Fruit fly (Drosophila melanogaster) whole organism, embryonic: ENCODE measurements around the gene Cpsf100.
A peak's percentile ranks its signal among the peaks of the same experiment; 100 is the strongest.

Experiments used
- Ada2b ChIP-seq: fragments of 200-800 bp; sonication (Bioruptor generic); IDR thresholded peaks from 2 replicates; pipeline ENCODE4 v1.3.6; 2022; ENCODE audit warnings: missing biosample characterization, missing genetic modification characterization
- B-H1 ChIP-seq: fragments of 200-800 bp; sonication (Bioruptor generic); IDR thresholded peaks from 3 replicates; pipeline ENCODE4 v1.3.6; 2022; ENCODE audit warnings: missing biosample characterization, missing genetic modification characterization
- CG10274 ChIP-seq: fragments of 200-800 bp; sonication (Bioruptor generic); optimal IDR thresholded peaks from 3 replicates; lab custom pipeline; 2017; ENCODE audit warnings: missing biosample characterization, mild to moderate bottlenecking, missing genetic modification characterization
- CG10543 ChIP-seq: fragments of 200-800 bp; sonication (Bioruptor generic); optimal IDR thresholded peaks from 3 replicates; lab custom pipeline; 2017; ENCODE audit warnings: missing biosample characterization, mild to moderate bottlenecking, missing genetic modification characterization, moderate library complexity
- CG10565 ChIP-seq: fragments of 200-800 bp; sonication (Bioruptor generic); optimal IDR thresholded peaks from 3 replicates; lab custom pipeline; 2016; ENCODE audit warnings: missing biosample characterization, mild to moderate bottlenecking, missing genetic modification characterization
- CG10979 ChIP-seq: fragments of 200-800 bp; sonication (Bioruptor generic); optimal IDR thresholded peaks from 2 replicates; lab custom pipeline; 2018; ENCODE audit warnings: missing biosample characterization, mild to moderate bottlenecking, missing genetic modification characterization, moderate library complexity
- CG11695 ChIP-seq: fragments of 200-800 bp; sonication (Bioruptor generic); IDR thresholded peaks from 3 replicates; pipeline ENCODE4 v1.3.6; 2022; ENCODE audit warnings: missing biosample characterization, missing genetic modification characterization
- CG12299 ChIP-seq: fragments of 200-800 bp; sonication (Bioruptor generic); optimal IDR thresholded peaks from 2 replicates; lab custom pipeline; 2018; ENCODE audit warnings: missing biosample characterization, mild to moderate bottlenecking, missing genetic modification characterization
- CG12769 ChIP-seq: fragments of 200-800 bp; sonication (Bioruptor generic); optimal IDR thresholded peaks from 2 replicates; lab custom pipeline; 2019; ENCODE audit warnings: missing biosample characterization, mild to moderate bottlenecking, missing genetic modification characterization, moderate library complexity
- CG13296 ChIP-seq: fragments of 200-800 bp; sonication (Bioruptor generic); optimal IDR thresholded peaks from 3 replicates; lab custom pipeline; 2018; ENCODE audit warnings: missing biosample characterization, mild to moderate bottlenecking, missing genetic modification characterization
- CG13894 ChIP-seq: fragments of 200-800 bp; sonication (Bioruptor generic); optimal IDR thresholded peaks from 3 replicates; lab custom pipeline; 2018; ENCODE audit warnings: missing biosample characterization, mild to moderate bottlenecking, missing genetic modification characterization, moderate library complexity
- CG15269 ChIP-seq: fragments of 200-800 bp; sonication (Bioruptor generic); optimal IDR thresholded peaks from 2 replicates; lab custom pipeline; 2018; ENCODE audit warnings: missing biosample characterization, mild to moderate bottlenecking, missing genetic modification characterization, moderate library complexity
- CG17612 ChIP-seq: fragments of 200-800 bp; sonication (Bioruptor generic); IDR thresholded peaks from 2 replicates; pipeline ENCODE4 v1.3.6; 2022; ENCODE audit warnings: missing biosample characterization, missing genetic modification characterization
- CG17829 ChIP-seq: fragments of 200-800 bp; optimal IDR thresholded peaks from 2 replicates; lab custom pipeline; 2019; ENCODE audit warnings: missing biosample characterization, mild to moderate bottlenecking, missing genetic modification characterization, moderate library complexity
- CG18011 ChIP-seq: fragments of 200-800 bp; sonication (Bioruptor generic); optimal IDR thresholded peaks from 2 replicates; lab custom pipeline; 2017; ENCODE audit warnings: missing biosample characterization, missing genetic modification characterization, mild to moderate bottlenecking, moderate library complexity, missing genotype
- CG1832 ChIP-seq: fragments of 200-800 bp; sonication (Bioruptor generic); optimal IDR thresholded peaks from 2 replicates; lab custom pipeline; 2017; ENCODE audit warnings: missing biosample characterization, mild to moderate bottlenecking, missing genetic modification characterization, inconsistent platforms
- CG2875 ChIP-seq: fragments of 200-800 bp; sonication (Bioruptor generic); optimal IDR thresholded peaks from 2 replicates; lab custom pipeline; 2017; ENCODE audit warnings: missing biosample characterization, mild to moderate bottlenecking, missing genetic modification characterization, missing genetic modification reagents
- CG33557 ChIP-seq: fragments of 200-800 bp; sonication (Bioruptor generic); optimal IDR thresholded peaks from 2 replicates; lab custom pipeline; 2019; ENCODE audit warnings: missing biosample characterization, mild to moderate bottlenecking, missing genetic modification characterization, moderate library complexity
- CG4360 ChIP-seq: fragments of 200-800 bp; sonication (Bioruptor generic); IDR thresholded peaks from 2 replicates; pipeline ENCODE4 v1.3.6; 2022; ENCODE audit warnings: missing biosample characterization, missing genetic modification characterization
- CG4730 ChIP-seq: fragments of 200-800 bp; sonication (Bioruptor generic); IDR thresholded peaks from 2 replicates; pipeline ENCODE4 v1.3.6; 2022; ENCODE audit warnings: missing biosample characterization, missing genetic modification characterization
- CG8765 ChIP-seq: fragments of 200-800 bp; sonication (Bioruptor generic); IDR thresholded peaks from 2 replicates; pipeline ENCODE4 v1.3.6; 2022; ENCODE audit warnings: missing biosample characterization, missing genetic modification characterization
- CG9817 ChIP-seq: fragments of 200-800 bp; sonication (Bioruptor generic); optimal IDR thresholded peaks from 2 replicates; lab custom pipeline; 2018; ENCODE audit warnings: missing biosample characterization, mild to moderate bottlenecking, missing genetic modification characterization, moderate library complexity
- CrebB ChIP-seq: fragments of 200-800 bp; sonication (Bioruptor generic); optimal IDR thresholded peaks from 3 replicates; lab custom pipeline; 2018; ENCODE audit warnings: missing biosample characterization, mild to moderate bottlenecking, missing genetic modification characterization
- D19A ChIP-seq: fragments of 200-800 bp; optimal IDR thresholded peaks from 3 replicates; lab custom pipeline; 2019; ENCODE audit warnings: missing biosample characterization, mild to moderate bottlenecking, missing genetic modification characterization, moderate library complexity
- Fer2 ChIP-seq: fragments of 200-800 bp; sonication (Bioruptor generic); optimal IDR thresholded peaks from 2 replicates; lab custom pipeline; 2018; ENCODE audit warnings: missing biosample characterization, mild to moderate bottlenecking, missing genetic modification characterization, moderate library complexity
- Lhr ChIP-seq: fragments of 200-800 bp; sonication (Bioruptor generic); optimal IDR thresholded peaks from 3 replicates; lab custom pipeline; 2017; ENCODE audit warnings: mild to moderate bottlenecking, missing biosample characterization, missing genetic modification reagents, missing genetic modification characterization
- Mes4 ChIP-seq: fragments of 200-800 bp; sonication (Bioruptor generic); optimal IDR thresholded peaks from 2 replicates; lab custom pipeline; 2016; ENCODE audit warnings: missing biosample characterization, missing genetic modification characterization
- NFAT ChIP-seq: fragments of 200-800 bp; sonication (Bioruptor generic); IDR thresholded peaks from 2 replicates; pipeline ENCODE4 v1.3.6; 2022; ENCODE audit warnings: missing biosample characterization, missing genetic modification characterization
- Ptx1 ChIP-seq: fragments of 200-800 bp; sonication (Bioruptor generic); IDR thresholded peaks from 2 replicates; pipeline ENCODE4 v1.3.6; 2022; ENCODE audit warnings: missing biosample characterization, missing genetic modification characterization
- Sin3A ChIP-seq: fragments of >200 bp; optimal IDR thresholded peaks from 2 replicates; lab custom pipeline; 2018
- Six4 ChIP-seq: fragments of 200-800 bp; sonication (Bioruptor generic); optimal IDR thresholded peaks from 2 replicates; lab custom pipeline; 2016; ENCODE audit warnings: missing biosample characterization, missing genetic modification characterization
- TFAM ChIP-seq: fragments of 200-800 bp; sonication (Bioruptor generic); optimal IDR thresholded peaks from 2 replicates; lab custom pipeline; 2017; ENCODE audit warnings: missing biosample characterization, missing genetic modification characterization, inconsistent platforms
- Xrp1 ChIP-seq: fragments of 200-800 bp; sonication (Bioruptor generic); IDR thresholded peaks from 2 replicates; pipeline ENCODE4 v1.3.6; 2022; ENCODE audit warnings: missing biosample characterization, missing genetic modification characterization
- al ChIP-seq: fragments of 200-800 bp; sonication (Bioruptor generic); IDR thresholded peaks from 2 replicates; pipeline ENCODE4 v1.3.6; 2022; ENCODE audit warnings: missing biosample characterization, missing genetic modification characterization
- bcd ChIP-seq: fragments of 200-800 bp; sonication (Bioruptor generic); optimal IDR thresholded peaks from 2 replicates; lab custom pipeline; 2017; ENCODE audit warnings: missing biosample characterization, mild to moderate bottlenecking, missing genetic modification characterization
- bigmax ChIP-seq: fragments of 200-800 bp; sonication (Bioruptor generic); optimal IDR thresholded peaks from 2 replicates; lab custom pipeline; 2018; ENCODE audit warnings: missing biosample characterization, mild to moderate bottlenecking, missing genetic modification characterization
- bowl ChIP-seq: fragments of 200-800 bp; sonication (Bioruptor generic); IDR thresholded peaks from 2 replicates; pipeline ENCODE4 v1.3.6; 2022; ENCODE audit warnings: missing biosample characterization, missing genetic modification characterization
- bsh ChIP-seq, 2 experiments: fragments of 200-800 bp; sonication (Bioruptor generic); optimal IDR thresholded peaks; 2 replicates each; lab custom pipeline; 2017 to 2018; ENCODE audit warnings: mild to moderate bottlenecking in 2 of 2, missing biosample characterization in 2 of 2, missing genetic modification characterization in 2 of 2, moderate library complexity in 1 of 2
- btn ChIP-seq: fragments of 200-800 bp; sonication (Bioruptor generic); optimal IDR thresholded peaks from 2 replicates; lab custom pipeline; 2016; ENCODE audit warnings: missing biosample characterization, missing genetic modification characterization
- crc ChIP-seq: fragments of 200-800 bp; sonication (Bioruptor generic); optimal IDR thresholded peaks from 2 replicates; lab custom pipeline; 2016; ENCODE audit warnings: missing biosample characterization, missing genetic modification characterization
- eyg ChIP-seq: fragments of 200-800 bp; sonication (Bioruptor generic); optimal IDR thresholded peaks from 3 replicates; lab custom pipeline; 2016; ENCODE audit warnings: missing biosample characterization, missing genetic modification characterization
- nau ChIP-seq: fragments of 200-800 bp; sonication (Bioruptor generic); optimal IDR thresholded peaks from 3 replicates; lab custom pipeline; 2017; ENCODE audit warnings: missing biosample characterization, mild to moderate bottlenecking, missing genetic modification characterization, missing genetic modification reagents
- pb ChIP-seq: fragments of 200-800 bp; sonication (Bioruptor generic); optimal IDR thresholded peaks from 3 replicates; lab custom pipeline; 2016; ENCODE audit warnings: missing biosample characterization, missing genetic modification characterization
- peb ChIP-seq: fragments of 200-800 bp; sonication (Bioruptor generic); IDR thresholded peaks from 2 replicates; pipeline ENCODE4 v1.3.6; 2022; ENCODE audit warnings: missing biosample characterization, missing genetic modification characterization
- phol ChIP-seq: fragments of 200-800 bp; sonication (Bioruptor generic); optimal IDR thresholded peaks from 3 replicates; lab custom pipeline; 2018; ENCODE audit warnings: missing biosample characterization, mild to moderate bottlenecking, missing genetic modification characterization, moderate library complexity
- ranshi ChIP-seq: fragments of 200-800 bp; sonication (Bioruptor generic); IDR thresholded peaks from 2 replicates; pipeline ENCODE4 v1.3.6; 2022; ENCODE audit warnings: missing biosample characterization, missing genetic modification characterization
- sob ChIP-seq: fragments of 200-800 bp; sonication (Bioruptor generic); IDR thresholded peaks from 2 replicates; pipeline ENCODE4 v1.3.6; 2022; ENCODE audit warnings: missing biosample characterization, missing genetic modification characterization
- sr ChIP-seq: fragments of 200-800 bp; sonication (Bioruptor generic); IDR thresholded peaks from 3 replicates; pipeline ENCODE4 v1.3.6; 2022; ENCODE audit warnings: missing biosample characterization, missing genetic modification characterization
- tx ChIP-seq: fragments of 200-800 bp; sonication (Bioruptor generic); optimal IDR thresholded peaks from 2 replicates; lab custom pipeline; 2016; ENCODE audit warnings: missing biosample characterization, missing genetic modification characterization
- unpg ChIP-seq: fragments of 200-800 bp; sonication (Bioruptor generic); optimal IDR thresholded peaks from 3 replicates; lab custom pipeline; 2018; ENCODE audit warnings: missing biosample characterization, mild to moderate bottlenecking, missing genetic modification characterization, moderate library complexity

The Cpsf100 gene

DNA sequence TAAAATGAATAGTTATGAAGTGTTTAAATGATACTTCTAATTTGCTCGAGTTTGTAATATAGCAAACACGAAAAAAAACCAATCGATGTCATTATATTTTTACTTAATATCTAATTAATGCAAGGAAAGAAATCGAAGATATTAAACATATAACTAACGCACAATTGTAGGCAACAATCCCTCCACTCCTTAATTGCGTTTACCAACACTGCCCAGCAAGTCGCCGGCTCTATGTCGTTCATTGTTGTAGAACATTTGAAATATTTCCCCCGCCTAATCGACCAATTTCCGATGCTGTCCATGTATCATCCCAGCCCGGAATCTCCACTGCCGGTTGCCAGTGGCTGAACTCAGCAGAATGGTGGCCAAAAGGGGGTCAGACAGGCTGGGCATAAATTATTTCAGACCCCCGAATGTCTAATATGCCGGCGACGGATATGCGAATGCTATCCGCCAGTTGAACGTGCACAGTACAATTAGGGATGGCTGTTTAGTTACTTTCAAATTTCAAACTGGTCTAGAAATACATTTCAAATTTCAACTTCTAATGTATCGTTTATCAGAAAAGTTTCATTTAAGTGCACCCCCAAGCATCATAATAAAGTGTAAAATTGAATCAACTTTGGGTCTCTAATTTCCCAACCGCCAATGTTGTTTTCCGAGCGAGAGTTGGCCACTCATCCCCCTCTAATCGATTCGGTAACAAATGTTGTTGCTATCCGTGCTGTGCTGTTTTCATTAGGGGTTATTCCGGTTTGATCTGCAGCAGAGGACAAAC is 34.2 kb downstream of the Cpsf100 start (continued):
- TF ChIP-seq crc: peak; percentile 13
- TF ChIP-seq Ada2b: peak; percentile 50
- no peak for TF ChIP-seq CG4360 (GFP tag; lab: Robert Waterston, UW)
- TF ChIP-seq NFAT: no peak
- peak; percentile 37 for TF ChIP-seq D19A (tag; lab: Kevin White, UChicago)
- TF ChIP-seq CG15269 (tag; lab: Kevin White, UChicago): peak; percentile 49
- peak; percentile 45; the same call in 1 of the 2 replicates for TF ChIP-seq CG4730 (GFP tag; lab: Robert Waterston, UW)
- peak; percentile 16 for TF ChIP-seq CG12299 (tag; lab: Kevin White, UChicago)
- peak; percentile 16 for TF ChIP-seq unpg
- peak; percentile 43 for TF ChIP-seq CG13296 (GFP tag; lab: Kevin White, UChicago)
- TF ChIP-seq Xrp1 (GFP tag; lab: Robert Waterston, UW): peak; percentile 62
- no peak for TF ChIP-seq TFAM (GFP tag; lab: Kevin White, UChicago)
- TF ChIP-seq CG17612 (GFP tag; lab: Robert Waterston, UW): no peak
- TF ChIP-seq ranshi (GFP tag; lab: Robert Waterston, UW): 0 out of 2 replicates have a peak, but pooled peaks have one; percentile 7
- no peak for TF ChIP-seq CG10543 (GFP tag; lab: Kevin White, UChicago)
- TF ChIP-seq CG2875 (GFP tag; lab: Kevin White, UChicago): no peak
- TF ChIP-seq Six4 (GFP tag; lab: Kevin White, UChicago): no peak
- TF ChIP-seq bcd: peak; percentile 53
- TF ChIP-seq eyg (GFP tag; lab: Kevin White, UChicago): no peak
- peak; percentile 39 for TF ChIP-seq phol (tag; lab: Kevin White, UChicago)
- TF ChIP-seq CG10979: peak; percentile 15
- TF ChIP-seq CG33557 (GFP tag; lab: Kevin White, UChicago): no peak
- TF ChIP-seq CG12769 (tag; lab: Kevin White, UChicago): peak; percentile 80
- TF ChIP-seq B-H1: peak; percentile 17; the same call in 1 of the 3 replicates
- peak; percentile 32 for TF ChIP-seq CG13894
- TF ChIP-seq btn (GFP tag; lab: Kevin White, UChicago): no peak
- TF ChIP-seq CG8765 (GFP tag; lab: Robert Waterston, UW): no peak
- no peak for TF ChIP-seq Sin3A (lab: Kevin White, UChicago)
- TF ChIP-seq nau (GFP tag; lab: Kevin White, UChicago): peak; percentile 0
- TF ChIP-seq pb: peak; percentile 40
- TF ChIP-seq CG1832 (GFP tag; lab: Kevin White, UChicago): no peak
- no peak for TF ChIP-seq CG18011 (GFP tag; lab: Kevin White, UChicago)
- TF ChIP-seq Mes4 (GFP tag; lab: Kevin White, UChicago): no peak
- peak; percentile 45 for TF ChIP-seq CrebB (tag; lab: Kevin White, UChicago)
- peak in 1 of 2 experiments; percentile 17 for TF ChIP-seq bsh (GFP tag; optimal IDR thresholded peaks at IDR 0.05; lab: Kevin White, UChicago)
- no peak for TF ChIP-seq CG10565 (GFP tag; lab: Kevin White, UChicago)
- no peak for TF ChIP-seq Lhr
- TF ChIP-seq CG17829 (tag; lab: Kevin White, UChicago): peak; percentile 22
- TF ChIP-seq peb: no peak
- TF ChIP-seq Fer2 (tag; lab: Kevin White, UChicago): no peak
- TF ChIP-seq Ptx1 (GFP tag; lab: Robert Waterston, UW): 0 out of 2 replicates have a peak, but pooled peaks have one; percentile 38
- TF ChIP-seq al (GFP tag; lab: Robert Waterston, UW): no peak
- no peak for TF ChIP-seq sr (GFP tag; lab: Robert Waterston, UW)
- TF ChIP-seq CG11695 (GFP tag; lab: Robert Waterston, UW): peak; percentile 71; the same call in 1 of the 3 replicates
- peak; percentile 42 for TF ChIP-seq CG9817 (tag; lab: Kevin White, UChicago)
- peak; percentile 49 for TF ChIP-seq sob (GFP tag; lab: Robert Waterston, UW)
- peak; percentile 29 for TF ChIP-seq tx
- no peak for TF ChIP-seq bigmax
- TF ChIP-seq CG10274 (GFP tag; lab: Kevin White, UChicago): peak; percentile 3
- no peak for TF ChIP-seq bowl (GFP tag; lab: Robert Waterston, UW)
